Worm (Caenorhabditis elegans) whole organism, L4 larva: ENCODE data around the gene cone-1.
A peak's percentile ranks its signal among the peaks of the same experiment; 100 is the strongest.
"Not testable (repeated sequence)": the region's sequence is repeated elsewhere in the genome, so short reads cannot be mapped to it uniquely, and the experiment has no call there.

Experiments used
- F26F4.8 ChIP-seq: fragments of 200-800 bp; sonication (Bioruptor generic); conservative IDR thresholded peaks from 2 replicates; pipeline ENCODE4 v1.3.6; 2022; ENCODE audit warnings: missing genetic modification characterization, missing compliant biosample characterization
- F44E2.7 ChIP-seq: fragments of 200-800 bp; sonication (Bioruptor generic); IDR thresholded peaks from 2 replicates; pipeline ENCODE4 v2.1.2; 2022; ENCODE audit warnings: missing genetic modification characterization, missing compliant biosample characterization
- T26A8.4 ChIP-seq: fragments of 200-800 bp; sonication (Bioruptor generic); IDR thresholded peaks from 2 replicates; pipeline ENCODE4 v1.3.6; 2022; ENCODE audit warnings: missing genetic modification characterization, missing compliant biosample characterization
- Y105C5A.15 ChIP-seq: fragments of 200-800 bp; sonication (Bioruptor generic); IDR thresholded peaks from 2 replicates; pipeline ENCODE4 v1.3.6; 2022; ENCODE audit warnings: missing genetic modification characterization, missing compliant biosample characterization
- Y48G9A.11 ChIP-seq: fragments of 200-800 bp; sonication (Bioruptor generic); IDR thresholded peaks from 2 replicates; pipeline ENCODE4 v1.3.6; 2022; ENCODE audit warnings: missing genetic modification reagents, missing genetic modification characterization, missing compliant biosample characterization
- Y75B8A.6 ChIP-seq: fragments of 200-800 bp; sonication (Bioruptor generic); IDR thresholded peaks from 2 replicates; pipeline ENCODE4 v1.3.6; 2022; ENCODE audit warnings: missing genetic modification reagents, missing genetic modification characterization, missing compliant biosample characterization
- ZK337.2 ChIP-seq: fragments of 200-800 bp; sonication (Bioruptor generic); IDR thresholded peaks from 2 replicates; pipeline ENCODE4 v1.3.6; 2022; ENCODE audit warnings: missing genetic modification reagents, missing genetic modification characterization, missing compliant biosample characterization
- arid-1 ChIP-seq: fragments of 200-800 bp; sonication (Bioruptor generic); conservative IDR thresholded peaks from 2 replicates; pipeline ENCODE4 v1.3.6; 2022; ENCODE audit warnings: missing genetic modification reagents, missing genetic modification characterization, missing compliant biosample characterization
- dmd-8 ChIP-seq: fragments of 200-800 bp; sonication (Bioruptor generic); IDR thresholded peaks from 2 replicates; pipeline ENCODE4 v1.3.6; 2022; ENCODE audit warnings: missing genetic modification characterization, missing compliant biosample characterization
- egl-43 ChIP-seq: fragments of 200-800 bp; sonication (Bioruptor generic); IDR thresholded peaks from 2 replicates; pipeline ENCODE4 v1.3.6; 2022; ENCODE audit warnings: missing genetic modification reagents, missing genetic modification characterization, missing compliant biosample characterization
- hmg-1.1 ChIP-seq: fragments of 200-800 bp; sonication (Bioruptor generic); IDR thresholded peaks from 2 replicates; pipeline ENCODE4 v1.3.6; 2022; ENCODE audit warnings: missing genetic modification reagents, missing genetic modification characterization, missing compliant biosample characterization
- lim-7 ChIP-seq: fragments of 200-800 bp; sonication (Bioruptor generic); IDR thresholded peaks from 2 replicates; pipeline ENCODE4 v1.3.6; 2022; ENCODE audit warnings: missing genetic modification characterization, missing compliant biosample characterization
- lin-38 ChIP-seq: fragments of 200-800 bp; sonication (Bioruptor generic); IDR thresholded peaks from 2 replicates; pipeline ENCODE4 v1.3.6; 2022; ENCODE audit warnings: missing genetic modification reagents, missing genetic modification characterization, missing compliant biosample characterization
- madf-5 ChIP-seq, 2 experiments: fragments of 200-800 bp; sonication (Bioruptor generic); IDR thresholded peaks; 2 replicates each; pipeline ENCODE4 v1.3.6; 2022; ENCODE audit warnings: missing compliant biosample characterization in 2 of 2, missing genetic modification characterization in 2 of 2
- madf-9 ChIP-seq: fragments of 200-800 bp; sonication (Bioruptor generic); conservative IDR thresholded peaks from 2 replicates; pipeline ENCODE4 v1.3.6; 2022; ENCODE audit warnings: missing genetic modification reagents, missing genetic modification characterization, missing compliant biosample characterization
- mdt-29 ChIP-seq: fragments of 200-800 bp; sonication (Bioruptor generic); IDR thresholded peaks from 2 replicates; pipeline ENCODE4 v1.3.6; 2022; ENCODE audit warnings: missing genetic modification reagents, missing genetic modification characterization, missing compliant biosample characterization
- mxl-2 ChIP-seq: fragments of 200-800 bp; sonication (Bioruptor generic); conservative IDR thresholded peaks from 2 replicates; pipeline ENCODE4 v1.3.6; 2022; ENCODE audit warnings: missing genetic modification reagents, missing genetic modification characterization, missing compliant biosample characterization
- nhr-41 ChIP-seq: fragments of 200-800 bp; sonication (Bioruptor generic); IDR thresholded peaks from 2 replicates; pipeline ENCODE4 v1.3.6; 2022; ENCODE audit warnings: missing genetic modification reagents, missing genetic modification characterization, missing compliant biosample characterization
- pha-4 ChIP-seq, 2 experiments: fragments of 150-350 bp in 1 of 2; fragments of 200-800 bp in 1 of 2; sonication (Bioruptor generic) in 1 of 2; IDR thresholded peaks in 1 of 2; optimal IDR thresholded peaks in 1 of 2; 2 replicates each; pipeline versions ENCODE4 v1.3.6 to Lab custom; 2014 to 2022; ENCODE audit warnings: missing genetic modification characterization in 2 of 2, missing genetic modification reagents in 2 of 2, missing biosample characterization in 1 of 2, missing compliant biosample characterization in 1 of 2
- php-3 ChIP-seq: fragments of 200-800 bp; sonication (Bioruptor generic); IDR thresholded peaks from 2 replicates; pipeline ENCODE4 v1.3.6; 2022; ENCODE audit warnings: missing genetic modification reagents, missing genetic modification characterization, missing compliant biosample characterization
- set-16 ChIP-seq: fragments of 200-800 bp; sonication (Bioruptor generic); IDR thresholded peaks from 2 replicates; pipeline ENCODE4 v1.3.6; 2022; ENCODE audit warnings: missing genetic modification reagents, missing genetic modification characterization, missing compliant biosample characterization
- snpc-1.2 ChIP-seq: fragments of 200-800 bp; sonication (Bioruptor generic); IDR thresholded peaks from 2 replicates; pipeline ENCODE4 v1.3.6; 2022; ENCODE audit warnings: missing genetic modification reagents, missing genetic modification characterization, missing compliant biosample characterization
- tra-1 ChIP-seq: fragments of 200-800 bp; sonication (Bioruptor generic); IDR thresholded peaks from 2 replicates; pipeline ENCODE4 v1.3.6; 2022; ENCODE audit warnings: missing genetic modification reagents, missing genetic modification characterization, missing compliant biosample characterization
- vab-7 ChIP-seq: fragments of 200-800 bp; sonication (Bioruptor generic); IDR thresholded peaks from 2 replicates; pipeline ENCODE4 v1.3.6; 2022; ENCODE audit warnings: missing genetic modification reagents, missing genetic modification characterization, missing compliant biosample characterization

cone-1 gene

DNA sequence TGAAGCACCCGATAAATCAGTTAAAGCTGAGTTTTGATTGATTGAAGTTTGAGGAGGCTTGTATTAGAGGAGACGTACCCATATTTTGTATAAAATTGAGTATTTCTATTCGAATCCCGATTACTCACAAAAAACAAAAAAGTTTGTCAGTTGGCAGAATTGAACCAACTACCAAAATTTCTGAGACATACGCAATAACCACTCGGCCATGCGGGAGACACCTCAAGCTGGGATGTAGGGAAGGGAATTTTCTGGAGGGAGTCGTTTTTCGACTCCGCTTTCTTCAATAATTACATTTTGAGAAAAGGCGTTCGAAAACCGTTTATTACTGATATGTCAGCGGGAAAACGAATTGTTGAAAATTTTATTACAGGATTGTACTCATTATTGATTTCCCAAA is 35.7 kb upstream of the cone-1 start:
- TF ChIP-seq Y48G9A.11 (GFP tag; lab: Robert Waterston, UW) (0 out of 2 replicates have a peak, but pooled peaks have one; percentile 37), madf-5 (GFP tag; IDR thresholded peaks at IDR 0.05; lab: Robert Waterston, UW) (0 out of 4 replicates have a peak, but pooled peaks of 1 of the 2 experiments have one; percentile 8), F26F4.8 (GFP tag; lab: Robert Waterston, UW) (peak; percentile 84), vab-7 (GFP tag; lab: Robert Waterston, UW) (peak; percentile 53; the same call in 1 of the 2 replicates), hmg-1.1 (GFP tag; lab: Robert Waterston, UW) (peak; percentile 55; the same call in 1 of the 2 replicates), Y105C5A.15 (GFP tag; lab: Robert Waterston, UW) (0 out of 2 replicates have a peak, but pooled peaks have one; percentile 27), snpc-1.2 (peak; percentile 77), tra-1 (GFP tag; lab: Robert Waterston, UW) (0 out of 2 replicates have a peak, but pooled peaks have one; percentile 14), T26A8.4 (0 out of 2 replicates have a peak, but pooled peaks have one; percentile 53), dmd-8 (GFP tag; lab: Robert Waterston, UW) (0 out of 2 replicates have a peak, but pooled peaks have one; percentile 70), mdt-29 (0 out of 2 replicates have a peak, but pooled peaks have one; percentile 39), lim-7 (peak; percentile 85), lin-38 (peak; percentile 75), pha-4 (GFP tag; IDR thresholded peaks at IDR 0.05; lab: Robert Waterston, UW) (peak; percentile 80; the same call in 1 of the 2 replicates), egl-43 (peak; percentile 81; the same call in 1 of the 2 replicates)
- TF ChIP-seq pha-4 (tag; optimal IDR thresholded peaks at IDR 0.05; lab: Kevin White, UChicago): not testable (repeated sequence)

DNA sequence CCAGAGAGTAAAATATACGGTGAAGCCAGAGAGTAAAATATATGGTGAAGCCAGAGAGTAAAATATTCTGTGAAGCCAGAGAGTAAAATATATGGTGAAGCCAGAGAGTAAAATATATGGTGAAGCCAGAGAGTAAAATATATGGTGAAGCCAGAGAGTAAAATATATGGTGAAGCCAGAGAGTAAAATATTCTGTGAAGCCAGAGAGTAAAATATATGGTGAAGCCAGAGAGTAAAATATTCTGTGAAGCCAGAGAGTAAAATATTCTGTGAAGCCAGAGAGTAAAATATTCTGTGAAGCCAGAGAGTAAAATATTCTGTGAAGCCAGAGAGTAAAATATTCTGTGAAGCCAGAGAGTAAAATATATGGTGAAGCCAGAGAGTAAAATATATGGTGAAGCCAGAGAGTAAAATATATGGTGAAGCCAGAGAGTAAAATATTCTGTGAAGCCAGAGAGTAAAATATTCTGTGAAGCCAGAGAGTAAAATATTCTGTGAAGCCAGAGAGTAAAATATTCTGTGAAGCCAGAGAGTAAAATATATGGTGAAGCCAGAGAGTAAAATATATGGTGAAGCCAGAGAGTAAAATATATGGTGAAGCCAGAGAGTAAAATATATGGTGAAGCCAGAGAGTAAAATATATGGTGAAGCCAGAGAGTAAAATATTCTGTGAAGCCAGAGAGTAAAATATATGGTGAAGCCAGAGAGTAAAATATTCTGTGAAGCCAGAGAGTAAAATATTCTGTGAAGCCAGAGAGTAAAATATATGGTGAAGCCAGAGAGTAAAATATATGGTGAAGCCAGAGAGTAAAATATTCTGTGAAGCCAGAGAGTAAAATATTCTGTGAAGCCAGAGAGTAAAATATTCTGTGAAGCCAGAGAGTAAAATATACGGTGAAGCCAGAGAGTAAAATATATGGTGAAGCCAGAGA is 32.9 kb upstream of the cone-1 start:
- TF ChIP-seq tra-1 (GFP tag; lab: Robert Waterston, UW): peak; percentile 80
- peak; percentile 95 for TF ChIP-seq dmd-8 (GFP tag; lab: Robert Waterston, UW)
- TF ChIP-seq Y75B8A.6 (GFP tag; lab: Robert Waterston, UW): peak; percentile 98
- peak; percentile 74; the same call in 1 of the 2 replicates for TF ChIP-seq mxl-2
- TF ChIP-seq nhr-41 (GFP tag; lab: Robert Waterston, UW): 0 out of 2 replicates have a peak, but pooled peaks have one; percentile 18
- peak; percentile 74 for TF ChIP-seq F26F4.8 (GFP tag; lab: Robert Waterston, UW)
- TF ChIP-seq T26A8.4: peak; percentile 37; the same call in 1 of the 2 replicates
- TF ChIP-seq snpc-1.2: peak; percentile 72
- TF ChIP-seq madf-9 (GFP tag; lab: Robert Waterston, UW): peak; percentile 83
- peak; percentile 96 for TF ChIP-seq Y105C5A.15 (GFP tag; lab: Robert Waterston, UW)
- TF ChIP-seq lim-7: peak; percentile 91
- peak; percentile 70 to 98; a peak in 3 of 4 replicates for TF ChIP-seq madf-5 (GFP tag; IDR thresholded peaks at IDR 0.05; lab: Robert Waterston, UW)
- TF ChIP-seq set-16 (GFP tag; lab: Robert Waterston, UW): peak; percentile 49; the same call in 1 of the 2 replicates
- TF ChIP-seq F44E2.7 (GFP tag; lab: Robert Waterston, UW): 0 out of 2 replicates have a peak, but pooled peaks have one; percentile 36
- TF ChIP-seq php-3 (GFP tag; lab: Robert Waterston, UW): 0 out of 2 replicates have a peak, but pooled peaks have one; percentile 16
- TF ChIP-seq ZK337.2 (GFP tag; lab: Robert Waterston, UW): 0 out of 2 replicates have a peak, but pooled peaks have one; percentile 39

DNA sequence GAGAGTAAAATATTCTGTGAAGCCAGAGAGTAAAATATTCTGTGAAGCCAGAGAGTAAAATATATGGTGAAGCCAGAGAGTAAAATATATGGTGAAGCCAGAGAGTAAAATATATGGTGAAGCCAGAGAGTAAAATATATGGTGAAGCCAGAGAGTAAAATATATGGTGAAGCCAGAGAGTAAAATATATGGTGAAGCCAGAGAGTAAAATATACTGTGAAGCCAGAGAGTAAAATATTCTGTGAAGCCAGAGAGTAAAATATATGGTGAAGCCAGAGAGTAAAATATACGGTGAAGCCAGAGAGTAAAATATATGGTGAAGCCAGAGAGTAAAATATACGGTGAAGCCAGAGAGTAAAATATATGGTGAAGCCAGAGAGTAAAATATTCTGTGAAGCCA is 31.1 kb upstream of the cone-1 start:
- TF ChIP-seq dmd-8 (GFP tag; lab: Robert Waterston, UW): peak; percentile 96
- peak; percentile 69 for TF ChIP-seq snpc-1.2
- peak in 1 of 2 experiments; percentile 98; a peak in 2 of 4 replicates for TF ChIP-seq madf-5 (GFP tag; IDR thresholded peaks at IDR 0.05; lab: Robert Waterston, UW)
- peak; percentile 83 for TF ChIP-seq tra-1 (GFP tag; lab: Robert Waterston, UW)
- TF ChIP-seq F26F4.8 (GFP tag; lab: Robert Waterston, UW): peak; percentile 84
- peak; percentile 87 for TF ChIP-seq Y105C5A.15 (GFP tag; lab: Robert Waterston, UW)
- peak; percentile 34; the same call in 1 of the 2 replicates for TF ChIP-seq php-3 (GFP tag; lab: Robert Waterston, UW)
- 0 out of 2 replicates have a peak, but pooled peaks have one; percentile 29 for TF ChIP-seq arid-1 (GFP tag; lab: Robert Waterston, UW)
- TF ChIP-seq pha-4 (GFP tag; IDR thresholded peaks at IDR 0.05; lab: Robert Waterston, UW): peak; percentile 69; the same call in 1 of the 2 replicates
- not testable (repeated sequence) for TF ChIP-seq pha-4 (tag; optimal IDR thresholded peaks at IDR 0.05; lab: Kevin White, UChicago)
- 0 out of 2 replicates have a peak, but pooled peaks have one; percentile 20 for TF ChIP-seq vab-7 (GFP tag; lab: Robert Waterston, UW)
- TF ChIP-seq F44E2.7 (GFP tag; lab: Robert Waterston, UW): 0 out of 2 replicates have a peak, but pooled peaks have one; percentile 75
- TF ChIP-seq lim-7: peak; percentile 94
- peak; percentile 94; the same call in 1 of the 2 replicates for TF ChIP-seq Y75B8A.6 (GFP tag; lab: Robert Waterston, UW)
- TF ChIP-seq mxl-2: peak; percentile 71
- peak; percentile 74 for TF ChIP-seq madf-9 (GFP tag; lab: Robert Waterston, UW)
- TF ChIP-seq set-16 (GFP tag; lab: Robert Waterston, UW): peak; percentile 45

DNA sequence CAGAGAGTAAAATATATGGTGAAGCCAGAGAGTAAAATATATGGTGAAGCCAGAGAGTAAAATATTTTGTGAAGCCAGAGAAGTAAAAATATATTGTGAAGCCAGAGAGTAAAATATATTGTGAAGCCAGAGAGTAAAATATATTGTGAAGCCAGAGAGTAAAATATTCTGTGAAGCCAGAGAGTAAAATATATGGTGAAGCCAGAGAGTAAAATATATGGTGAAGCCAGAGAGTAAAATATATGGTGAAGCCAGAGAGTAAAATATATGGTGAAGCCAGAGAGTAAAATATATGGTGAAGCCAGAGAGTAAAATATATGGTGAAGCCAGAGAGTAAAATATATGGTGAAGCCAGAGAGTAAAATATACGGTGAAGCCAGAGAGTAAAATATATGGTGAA is 30.3 kb upstream of the cone-1 start:
- 0 out of 2 replicates have a peak, but pooled peaks have one; percentile 5 for TF ChIP-seq set-16 (GFP tag; lab: Robert Waterston, UW)
